Worm (Caenorhabditis elegans): ENCODE measurements around the gene T12B3.3.

DNA sequence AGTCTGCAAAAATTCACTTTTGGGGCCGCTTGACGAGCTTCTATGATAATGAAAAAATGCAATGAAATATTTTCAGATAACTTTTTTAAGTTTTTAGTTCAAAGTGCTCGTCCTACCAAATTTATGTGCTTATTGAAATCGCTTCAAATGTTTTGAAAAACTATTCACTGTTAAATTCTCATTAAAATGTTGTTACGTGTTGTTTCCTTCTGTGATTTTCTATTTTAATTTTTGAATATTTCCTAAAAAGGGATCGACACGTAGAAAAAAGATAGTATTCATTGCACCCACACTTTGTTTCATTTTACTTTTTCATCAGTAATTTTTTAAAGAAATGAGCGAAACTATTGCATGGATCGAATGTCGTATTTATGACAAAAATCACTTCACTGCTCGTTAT, 43.9 kb downstream of the T12B3.3 start, which contains the start of gene B0496.6:
- TF ChIP-seq unc-62 (GFP tag; optimal IDR thresholded peaks at IDR 0.05) (no peak), ceh-79 (tag; optimal IDR thresholded peaks at IDR 0.05) (no peak), somi-1 (GFP tag; optimal IDR thresholded peaks at IDR 0.05) (no peak)

Data from whole organism, young adult.